Worm (Caenorhabditis elegans) whole organism, L3 larva: Measurements from ENCODE around the gene C35A5.5.

Experiments
- fos-1 ChIP-seq: fragments of 150-350 bp; optimal IDR thresholded peaks from 2 replicates; lab custom pipeline; 2014; ENCODE audit warnings: missing biosample characterization, missing genetic modification characterization
- lin-39 ChIP-seq: fragments of 150-350 bp; optimal IDR thresholded peaks from 2 replicates; lab custom pipeline; 2018; ENCODE audit warnings: missing biosample characterization, missing genetic modification reagents, missing genetic modification characterization
- lsy-12 ChIP-seq: sonication (generic microtip); optimal IDR thresholded peaks from 2 replicates; lab custom pipeline; 2016; ENCODE audit warnings: mild to moderate bottlenecking, missing genetic modification characterization, missing compliant biosample characterization
- nhr-11 ChIP-seq: fragments of 150-350 bp; optimal IDR thresholded peaks from 2 replicates; lab custom pipeline; 2014; ENCODE audit warnings: missing biosample characterization, missing genetic modification characterization
- nhr-12 ChIP-seq: fragments of 150-350 bp; optimal IDR thresholded peaks from 2 replicates; lab custom pipeline; 2014; ENCODE audit warnings: missing biosample characterization, missing genetic modification characterization
- nhr-76 ChIP-seq: fragments of 150-350 bp; sonication (generic microtip); optimal IDR thresholded peaks from 5 replicates; lab custom pipeline; 2014; ENCODE audit warnings: missing biosample characterization, missing genetic modification characterization
- nhr-77 ChIP-seq: fragments of 150-350 bp; optimal IDR thresholded peaks from 2 replicates; lab custom pipeline; 2014; ENCODE audit warnings: missing biosample characterization, missing genetic modification characterization
- pqm-1 ChIP-seq: fragments of 150-350 bp; optimal IDR thresholded peaks from 2 replicates; lab custom pipeline; 2017; ENCODE audit warnings: missing biosample characterization, missing genetic modification characterization, inconsistent platforms
- sea-2 ChIP-seq: fragments of 150-350 bp; sonication (generic microtip); optimal IDR thresholded peaks from 4 replicates; lab custom pipeline; 2014; ENCODE audit warnings: missing biosample characterization, missing genetic modification reagents, missing genetic modification characterization
- tbx-2 ChIP-seq: sonication (generic microtip); optimal IDR thresholded peaks from 2 replicates; lab custom pipeline; 2016; ENCODE audit warnings: mild to moderate bottlenecking, missing genetic modification characterization, missing compliant biosample characterization
- unc-62 ChIP-seq: fragments of 150-350 bp; sonication (generic microtip); optimal IDR thresholded peaks from 4 replicates; lab custom pipeline; 2014; ENCODE audit warnings: missing biosample characterization, missing genetic modification reagents, missing genetic modification characterization
- ztf-4 ChIP-seq: fragments of 150-350 bp; optimal IDR thresholded peaks from 2 replicates; lab custom pipeline; 2014; ENCODE audit warnings: missing biosample characterization, missing genetic modification characterization

DNA sequence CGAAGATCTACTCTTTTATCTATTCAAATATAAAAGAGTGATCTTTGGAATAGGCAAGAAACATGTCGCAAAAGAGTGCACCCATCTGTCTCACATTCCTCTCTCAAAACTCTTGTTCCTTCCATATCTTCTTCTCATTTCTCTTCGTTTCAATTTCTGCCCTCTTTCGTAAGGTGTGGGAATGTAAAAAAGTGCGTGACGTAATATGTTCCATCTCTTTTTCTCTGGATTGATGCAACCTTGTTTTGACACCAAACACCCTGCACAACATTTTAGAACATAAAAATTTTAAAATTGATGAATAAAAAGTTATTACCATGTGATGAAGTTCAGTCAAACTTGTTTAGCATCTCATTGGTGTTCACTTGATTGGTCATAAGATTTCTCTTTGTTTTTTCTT lies 38.5 kb upstream of the C35A5.5 start:
- TF ChIP-seq unc-62 (GFP tag; lab: Kevin White, UChicago), result no peak
- TF ChIP-seq nhr-11 (tag; lab: Kevin White, UChicago), result no peak
- TF ChIP-seq nhr-76 (tag; lab: Kevin White, UChicago), result no peak
- no peak for TF ChIP-seq sea-2 (GFP tag; lab: Kevin White, UChicago)
- TF ChIP-seq lsy-12 (tag; lab: Kevin White, UChicago), result no peak
- no peak for TF ChIP-seq fos-1 (tag; lab: Kevin White, UChicago)
- no peak for TF ChIP-seq nhr-12 (tag; lab: Kevin White, UChicago)
- TF ChIP-seq pqm-1, result no peak
- TF ChIP-seq ztf-4 (tag; lab: Kevin White, UChicago), result no peak
- TF ChIP-seq tbx-2 (tag; lab: Kevin White, UChicago), result no peak
- TF ChIP-seq nhr-77 (tag; lab: Kevin White, UChicago), result no peak
- no peak for TF ChIP-seq lin-39
